Worm (Caenorhabditis elegans) whole organism, mixed stage, embryonic: Measurements from ENCODE around the gene nas-11.
A peak's percentile ranks its signal among the peaks of the same experiment; 100 is the strongest.

Experiments used
- M03D4.4 ChIP-seq: sonication (generic microtip); optimal IDR thresholded peaks from 2 replicates; lab custom pipeline; 2017; ENCODE audit warnings: mild to moderate bottlenecking, missing genetic modification characterization, missing compliant biosample characterization
- bed-3 ChIP-seq: fragments of 200-800 bp; sonication (Bioruptor generic); optimal IDR thresholded peaks from 3 replicates; lab custom pipeline; 2018; ENCODE audit warnings: mild to moderate bottlenecking, missing genetic modification characterization, moderate library complexity, missing compliant biosample characterization
- ceh-39 ChIP-seq: fragments of 150-350 bp; optimal IDR thresholded peaks from 2 replicates; lab custom pipeline; 2014; ENCODE audit warnings: missing biosample characterization, missing genetic modification characterization
- ces-1 ChIP-seq: fragments of 150-350 bp; optimal IDR thresholded peaks from 2 replicates; lab custom pipeline; 2014; ENCODE audit warnings: missing biosample characterization, missing genetic modification reagents, missing genetic modification characterization
- cnd-1 ChIP-seq: fragments of 200-800 bp; sonication (Bioruptor generic); optimal IDR thresholded peaks from 2 replicates; lab custom pipeline; 2018; ENCODE audit warnings: mild to moderate bottlenecking, missing genetic modification characterization, missing compliant biosample characterization
- drap-1 ChIP-seq: fragments of 200-800 bp; sonication (Bioruptor generic); optimal IDR thresholded peaks from 3 replicates; lab custom pipeline; 2018; ENCODE audit warnings: mild to moderate bottlenecking, missing genetic modification characterization, missing compliant biosample characterization
- elt-1 ChIP-seq: sonication (generic microtip); optimal IDR thresholded peaks from 2 replicates; lab custom pipeline; 2017; ENCODE audit warnings: missing genetic modification characterization, mild to moderate bottlenecking, missing compliant biosample characterization, antibody characterized with exemption, moderate library complexity, borderline replicate concordance; ENCODE audit not compliant: insufficient read depth
- elt-3 ChIP-seq: fragments of 150-350 bp; optimal IDR thresholded peaks from 2 replicates; lab custom pipeline; 2014; ENCODE audit warnings: missing biosample characterization, missing genetic modification characterization
- ham-2 ChIP-seq: fragments of 200-800 bp; sonication (Bioruptor generic); optimal IDR thresholded peaks from 2 replicates; lab custom pipeline; 2018; ENCODE audit warnings: mild to moderate bottlenecking, missing genetic modification characterization, missing compliant biosample characterization
- hlh-1 ChIP-seq: fragments of 150-350 bp; optimal IDR thresholded peaks from 2 replicates; lab custom pipeline; 2014; ENCODE audit warnings: missing biosample characterization, missing genetic modification reagents, missing genetic modification characterization
- lin-13 ChIP-seq: fragments of 150-350 bp; optimal IDR thresholded peaks from 2 replicates; lab custom pipeline; 2014; ENCODE audit warnings: missing biosample characterization, missing genetic modification characterization
- lin-32 ChIP-seq: fragments of 200-800 bp; sonication (Bioruptor generic); optimal IDR thresholded peaks from 2 replicates; lab custom pipeline; 2018; ENCODE audit warnings: mild to moderate bottlenecking, missing genetic modification characterization, missing compliant biosample characterization
- lsy-2 ChIP-seq: fragments of 150-350 bp; optimal IDR thresholded peaks from 2 replicates; lab custom pipeline; 2014; ENCODE audit warnings: missing biosample characterization, missing genetic modification characterization
- mab-5 ChIP-seq: fragments of 150-350 bp; optimal IDR thresholded peaks from 2 replicates; lab custom pipeline; 2014; ENCODE audit warnings: missing biosample characterization, missing genetic modification characterization
- mep-1 ChIP-seq: fragments of 150-350 bp; optimal IDR thresholded peaks from 2 replicates; lab custom pipeline; 2017; ENCODE audit warnings: missing biosample characterization, missing genetic modification reagents, missing genetic modification characterization, inconsistent platforms
- mls-2 ChIP-seq: sonication (generic microtip); optimal IDR thresholded peaks from 2 replicates; lab custom pipeline; 2016; ENCODE audit warnings: mild to moderate bottlenecking, missing genetic modification characterization, moderate library complexity, missing compliant biosample characterization
- nhr-12 ChIP-seq: fragments of 150-350 bp; optimal IDR thresholded peaks from 2 replicates; lab custom pipeline; 2014; ENCODE audit warnings: missing biosample characterization, missing genetic modification characterization
- nhr-2 ChIP-seq: fragments of 150-350 bp; optimal IDR thresholded peaks from 2 replicates; lab custom pipeline; 2014; ENCODE audit warnings: missing biosample characterization, missing genetic modification characterization
- nhr-237 ChIP-seq: fragments of 150-350 bp; optimal IDR thresholded peaks from 2 replicates; lab custom pipeline; 2014; ENCODE audit warnings: missing biosample characterization, missing genetic modification characterization
- nhr-28 ChIP-seq: fragments of 150-350 bp; optimal IDR thresholded peaks from 2 replicates; lab custom pipeline; 2014; ENCODE audit warnings: missing biosample characterization, missing genetic modification characterization
- nhr-76 ChIP-seq: sonication (generic microtip); optimal IDR thresholded peaks from 2 replicates; lab custom pipeline; 2017; ENCODE audit warnings: missing biosample characterization, missing genetic modification characterization
- pha-4 ChIP-seq: fragments of 150-350 bp; optimal IDR thresholded peaks from 2 replicates; lab custom pipeline; 2018; ENCODE audit warnings: missing biosample characterization, missing genetic modification reagents, missing genetic modification characterization
- sem-2 ChIP-seq: fragments of 200-800 bp; sonication (Bioruptor generic); optimal IDR thresholded peaks from 2 replicates; lab custom pipeline; 2018; ENCODE audit warnings: mild to moderate bottlenecking, missing genetic modification characterization, missing compliant biosample characterization
- snpc-4 ChIP-seq: fragments of 150-350 bp; optimal IDR thresholded peaks from 2 replicates; lab custom pipeline; 2014; ENCODE audit warnings: missing biosample characterization, missing genetic modification characterization
- sptf-1 ChIP-seq: sonication (generic microtip); optimal IDR thresholded peaks from 2 replicates; lab custom pipeline; 2017; ENCODE audit warnings: mild to moderate bottlenecking, missing genetic modification characterization, moderate library complexity, missing compliant biosample characterization
- tbx-8 ChIP-seq: fragments of 200-800 bp; sonication (Bioruptor generic); optimal IDR thresholded peaks from 2 replicates; lab custom pipeline; 2018; ENCODE audit warnings: mild to moderate bottlenecking, missing genetic modification characterization, moderate library complexity, missing compliant biosample characterization
- unc-120 ChIP-seq: sonication (generic microtip); optimal IDR thresholded peaks from 2 replicates; lab custom pipeline; 2017; ENCODE audit warnings: missing genetic modification characterization, missing compliant biosample characterization; ENCODE audit not compliant: poor library complexity, severe bottlenecking
- unc-39 ChIP-seq: fragments of 150-350 bp; optimal IDR thresholded peaks from 2 replicates; lab custom pipeline; 2014; ENCODE audit warnings: missing biosample characterization, missing genetic modification characterization
- unc-62 ChIP-seq: fragments of 150-350 bp; optimal IDR thresholded peaks from 2 replicates; lab custom pipeline; 2014; ENCODE audit warnings: missing biosample characterization, missing genetic modification reagents, missing genetic modification characterization
- zip-8 ChIP-seq: fragments of 150-350 bp; optimal IDR thresholded peaks from 2 replicates; lab custom pipeline; 2014; ENCODE audit warnings: missing biosample characterization, missing genetic modification characterization
- ztf-11 ChIP-seq: fragments of 150-350 bp; optimal IDR thresholded peaks from 2 replicates; lab custom pipeline; 2014; ENCODE audit warnings: missing biosample characterization, missing genetic modification characterization

The nas-11 gene

DNA sequence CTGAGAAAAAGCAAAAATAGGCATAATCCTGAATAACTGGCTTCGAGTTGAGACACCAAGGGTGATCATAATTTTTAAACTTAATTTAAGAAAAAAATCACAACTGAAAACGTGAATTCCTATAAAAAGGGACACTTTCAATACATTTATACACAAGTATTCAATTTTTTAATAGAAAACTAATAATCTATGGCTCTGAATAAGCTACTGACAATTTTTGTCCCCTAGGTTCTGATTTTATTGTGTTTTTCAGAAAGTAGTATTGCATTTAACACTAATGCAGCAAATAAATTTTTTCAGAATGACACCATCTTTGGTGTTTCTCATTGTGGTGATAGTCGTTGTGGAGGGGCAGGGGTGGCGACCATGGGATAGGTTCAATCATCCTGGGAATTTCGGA lies at the start of gene nas-11:
Gene nas-11 (plus strand): TSS at position 301 of the 400 bp plus-strand sequence.
- TF ChIP-seq lsy-2 (tag; lab: Kevin White, UChicago) = no peak
- TF ChIP-seq ceh-39 (tag; lab: Kevin White, UChicago) = no peak
- no peak for TF ChIP-seq bed-3 (GFP tag; lab: Kevin White, UChicago)
- TF ChIP-seq nhr-12 (tag; lab: Kevin White, UChicago) = no peak
- TF ChIP-seq zip-8 = no peak
- TF ChIP-seq elt-1 (tag; lab: Kevin White, UChicago) = no peak
- TF ChIP-seq, all 35 proteins: peak for 0

DNA sequence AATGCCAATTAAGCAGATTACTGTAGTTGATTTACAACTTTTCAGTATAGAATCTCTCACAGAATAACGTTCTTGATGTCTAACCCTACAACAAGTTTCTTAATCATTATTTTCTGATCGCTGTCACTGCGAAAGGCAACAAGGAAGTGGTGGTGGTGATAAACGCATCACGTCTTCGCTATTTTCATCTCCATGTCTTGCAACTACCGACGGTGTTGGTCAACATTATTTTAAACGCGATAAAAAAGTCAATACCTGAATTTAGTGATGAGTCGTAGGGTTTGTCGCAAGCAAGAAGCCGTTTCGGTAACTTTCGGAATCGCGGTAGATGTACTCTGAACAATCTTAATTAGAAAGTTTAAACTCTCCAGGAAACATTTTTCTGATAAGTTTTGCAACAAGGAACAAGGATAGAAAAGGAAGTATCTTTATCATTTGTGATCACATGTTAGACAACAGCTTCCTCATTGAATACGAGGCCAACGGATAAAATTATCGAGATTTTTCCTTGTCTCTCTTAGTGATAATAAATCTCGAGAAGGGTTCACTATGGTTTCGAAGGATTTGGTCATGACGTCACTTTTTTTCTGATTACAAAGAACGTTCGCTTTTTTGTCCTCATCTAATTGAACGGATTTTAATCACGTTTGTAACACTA lies 49.5 kb upstream of the nas-11 start:
- TF ChIP-seq snpc-4 (tag; lab: Kevin White, UChicago) (no peak), sptf-1 (tag; lab: Kevin White, UChicago) (no peak), lin-13 (tag; lab: Kevin White, UChicago) (no peak), unc-62 (GFP tag; lab: Kevin White, UChicago) (no peak), lin-32 (GFP tag; lab: Kevin White, UChicago) (no peak), mep-1 (tag; lab: Kevin White, UChicago) (no peak), nhr-28 (no peak), lsy-2 (tag; lab: Kevin White, UChicago) (no peak), bed-3 (GFP tag; lab: Kevin White, UChicago) (no peak), hlh-1 (tag; lab: Kevin White, UChicago) (no peak), zip-8 (no peak), drap-1 (GFP tag; lab: Kevin White, UChicago) (no peak), M03D4.4 (tag; lab: Kevin White, UChicago) (no peak), elt-3 (no peak)

- peak; percentile 51 for TF ChIP-seq elt-1 (tag; lab: Kevin White, UChicago)
- TF ChIP-seq nhr-2 (tag; lab: Kevin White, UChicago) = no peak
These were observed 48.1 kb upstream of the nas-11 start for ce11 chrX:6665129-6665858.

DNA sequence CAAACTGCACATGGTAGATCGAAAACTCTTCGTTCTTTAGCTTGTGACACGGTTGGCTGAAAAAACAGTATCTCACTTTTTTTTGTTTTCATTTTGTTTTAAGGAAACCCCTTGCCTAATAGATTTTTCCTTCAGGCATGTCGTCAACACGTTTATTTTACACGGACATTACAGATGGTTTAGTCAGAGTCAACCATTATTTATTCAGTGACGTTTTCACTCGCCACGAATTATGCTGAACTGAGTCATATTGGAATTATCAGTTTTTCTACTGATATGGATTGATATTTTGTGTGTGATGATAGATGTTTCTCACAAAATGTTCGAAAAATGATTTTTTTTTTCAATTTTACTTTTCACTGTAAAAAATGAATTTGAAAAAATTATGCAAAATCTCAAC lies 45.9 kb upstream of the nas-11 start:
- TF ChIP-seq sptf-1 (tag; lab: Kevin White, UChicago) (no peak), ces-1 (no peak), elt-3 (no peak), ceh-39 (tag; lab: Kevin White, UChicago) (no peak), nhr-76 (tag; lab: Kevin White, UChicago) (no peak), pha-4 (tag; lab: Kevin White, UChicago) (no peak), mab-5 (tag; lab: Kevin White, UChicago) (no peak)

DNA sequence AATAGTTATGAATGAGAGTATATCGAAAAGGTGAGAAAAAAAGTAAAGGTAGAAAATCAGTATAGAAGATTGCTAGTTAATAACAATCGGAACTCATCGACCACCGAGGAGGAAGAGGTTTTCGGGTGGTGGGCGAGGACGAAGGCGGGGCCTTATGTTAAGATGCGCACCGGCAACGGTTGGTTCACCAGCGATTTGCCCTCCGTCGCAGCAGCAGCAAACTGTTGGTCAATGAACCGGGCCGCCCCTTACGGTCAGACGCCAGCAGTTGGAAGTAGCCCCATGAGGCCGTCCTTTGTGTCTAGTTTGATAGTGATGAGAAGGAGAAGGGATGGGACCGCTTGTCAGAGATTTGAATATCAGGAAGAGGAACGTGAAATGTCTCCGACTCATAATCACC lies 44.5 kb upstream of the nas-11 start, which contains the start of gene nhr-137:
Gene nhr-137 (minus strand): TSS at position 101 of the 400 bp plus-strand sequence.
- TF ChIP-seq ham-2 (GFP tag; lab: Kevin White, UChicago) (no peak), unc-62 (GFP tag; lab: Kevin White, UChicago) (no peak), nhr-76 (tag; lab: Kevin White, UChicago) (no peak), lin-32 (GFP tag; lab: Kevin White, UChicago) (no peak), ztf-11 (tag; lab: Kevin White, UChicago) (no peak), zip-8 (no peak), sem-2 (GFP tag; lab: Kevin White, UChicago) (no peak)

DNA sequence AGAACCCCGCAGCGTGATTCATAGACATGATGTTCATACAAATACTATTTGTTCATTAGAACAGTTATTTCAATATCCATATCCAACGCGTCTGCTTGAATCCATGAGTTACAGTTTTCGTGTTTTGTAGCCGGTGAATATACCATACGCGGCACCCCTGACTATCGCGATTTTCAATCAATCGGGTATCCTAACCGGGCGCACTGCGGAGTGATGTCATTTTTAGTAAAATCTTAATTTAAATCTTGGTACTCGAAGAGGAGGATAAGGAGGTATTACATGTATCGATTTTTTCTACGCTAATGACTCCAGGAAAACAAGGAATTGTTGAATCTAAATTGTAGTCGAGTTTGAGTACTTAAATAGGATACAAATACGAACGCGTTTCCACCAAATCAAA lies 44.0 kb upstream of the nas-11 start:
- no peak for TF ChIP-seq nhr-76 (tag; lab: Kevin White, UChicago)
- no peak for TF ChIP-seq nhr-237 (tag; lab: Kevin White, UChicago)
- no peak for TF ChIP-seq unc-120
- no peak for TF ChIP-seq snpc-4 (tag; lab: Kevin White, UChicago)
- no peak for TF ChIP-seq bed-3 (GFP tag; lab: Kevin White, UChicago)
- TF ChIP-seq cnd-1 = no peak
- no peak for TF ChIP-seq tbx-8 (GFP tag; lab: Kevin White, UChicago)
- no peak for TF ChIP-seq unc-62 (GFP tag; lab: Kevin White, UChicago)
- TF ChIP-seq elt-1 (tag; lab: Kevin White, UChicago) = no peak
- TF ChIP-seq mls-2 (tag; lab: Kevin White, UChicago) = no peak
- TF ChIP-seq hlh-1 (tag; lab: Kevin White, UChicago) = no peak
- TF ChIP-seq pha-4 (tag; lab: Kevin White, UChicago) = no peak
- no peak for TF ChIP-seq lin-32 (GFP tag; lab: Kevin White, UChicago)
- no peak for TF ChIP-seq unc-39 (tag; lab: Kevin White, UChicago)
- no peak for TF ChIP-seq nhr-2 (tag; lab: Kevin White, UChicago)
- no peak for TF ChIP-seq M03D4.4 (tag; lab: Kevin White, UChicago)
- no peak for TF ChIP-seq zip-8
- TF ChIP-seq ham-2 (GFP tag; lab: Kevin White, UChicago) = no peak
- TF ChIP-seq, all 35 proteins: peak for 0
